Worm (Caenorhabditis elegans) whole organism, L3 larva: ENCODE measurements around the gene nhr-271.

Experiments
- egl-27 ChIP-seq: sonication (generic microtip); optimal IDR thresholded peaks from 4 replicates; lab custom pipeline; 2017; ENCODE audit warnings: missing biosample characterization, missing genetic modification reagents, missing genetic modification characterization
- egl-5 ChIP-seq: fragments of 150-350 bp; optimal IDR thresholded peaks from 2 replicates; lab custom pipeline; 2017; ENCODE audit warnings: missing biosample characterization, missing genetic modification reagents, missing genetic modification characterization, inconsistent platforms
- lsy-12 ChIP-seq: sonication (generic microtip); optimal IDR thresholded peaks from 2 replicates; lab custom pipeline; 2016; ENCODE audit warnings: mild to moderate bottlenecking, missing genetic modification characterization, missing compliant biosample characterization
- skn-1 ChIP-seq: fragments of 150-350 bp; optimal IDR thresholded peaks from 2 replicates; lab custom pipeline; 2014; ENCODE audit warnings: missing biosample characterization, missing genetic modification characterization

DNA sequence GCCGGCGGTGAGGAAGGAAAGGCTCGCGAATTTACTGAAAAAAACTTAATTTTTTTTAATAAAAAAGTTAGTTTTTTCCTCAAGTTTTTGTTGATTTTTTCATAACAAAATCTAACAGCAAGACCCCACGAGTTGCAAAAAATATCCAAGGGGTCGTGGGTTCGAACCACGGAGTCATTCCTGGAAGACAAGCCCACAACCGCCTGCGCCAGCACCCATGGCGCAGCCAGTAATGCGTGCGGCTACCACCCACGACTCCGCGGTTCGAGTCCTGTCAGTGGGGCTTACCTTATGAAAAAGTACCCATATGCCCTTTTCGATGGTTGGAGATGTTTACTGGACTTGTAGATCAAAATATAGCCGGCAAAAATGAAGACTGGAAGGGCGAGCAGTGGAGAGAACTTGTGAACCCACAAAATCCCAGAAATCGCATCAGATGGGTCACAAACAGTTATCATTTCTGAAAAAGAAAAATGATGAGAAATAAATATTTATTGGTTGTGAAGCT, 42.5 kb upstream of the nhr-271 start, which contains the start of gene Y70C5A.2:
- no peak for TF ChIP-seq egl-27
- TF ChIP-seq skn-1 (tag; lab: Kevin White, UChicago): no peak
- no peak for TF ChIP-seq egl-5 (tag; lab: Kevin White, UChicago)
- no peak for TF ChIP-seq lsy-12 (tag; lab: Kevin White, UChicago)
